Worm (Caenorhabditis elegans) whole organism, L4 larva: ENCODE results near the gene mtl-1.

Source experiments
- D1046.2 ChIP-seq: fragments of 200-800 bp; sonication (Bioruptor generic); IDR thresholded peaks from 2 replicates; pipeline ENCODE4 v1.3.6; 2022; ENCODE audit warnings: missing genetic modification characterization, missing compliant biosample characterization
- F44E2.7 ChIP-seq: fragments of 200-800 bp; sonication (Bioruptor generic); IDR thresholded peaks from 2 replicates; pipeline ENCODE4 v2.1.2; 2022; ENCODE audit warnings: missing genetic modification characterization, missing compliant biosample characterization
- T20F7.1 ChIP-seq: fragments of 200-800 bp; sonication (Bioruptor generic); optimal IDR thresholded peaks from 2 replicates; lab custom pipeline; 2018; ENCODE audit warnings: mild to moderate bottlenecking, missing genetic modification characterization, missing compliant biosample characterization
- T26A8.4 ChIP-seq: fragments of 200-800 bp; sonication (Bioruptor generic); IDR thresholded peaks from 2 replicates; pipeline ENCODE4 v1.3.6; 2022; ENCODE audit warnings: missing genetic modification characterization, missing compliant biosample characterization
- aha-1 ChIP-seq: fragments of 150-350 bp; peaks from one replicate; lab custom pipeline; 2014; ENCODE audit warnings: missing biosample characterization, missing genetic modification characterization
- ceh-82 ChIP-seq: sonication (generic microtip); optimal IDR thresholded peaks from 2 replicates; lab custom pipeline; 2017; ENCODE audit warnings: missing biosample characterization, missing genetic modification characterization
- daf-12 ChIP-seq: fragments of 150-350 bp; optimal IDR thresholded peaks from 2 replicates; lab custom pipeline; 2014; ENCODE audit warnings: missing biosample characterization, missing genetic modification reagents, missing genetic modification characterization
- daf-16 ChIP-seq, 3 experiments: sonication (generic microtip); optimal IDR thresholded peaks; 2 replicates each; lab custom pipeline; 2016 to 2017; ENCODE audit warnings: missing genetic modification characterization in 3 of 3, missing genetic modification reagents in 3 of 3, mild to moderate bottlenecking in 2 of 3, missing compliant biosample characterization in 2 of 3, missing biosample characterization in 1 of 3, moderate library complexity in 1 of 3
- daf-8 ChIP-seq: fragments of 200-800 bp; sonication (Bioruptor generic); IDR thresholded peaks from 2 replicates; pipeline ENCODE4 v1.3.6; 2022; ENCODE audit warnings: missing genetic modification characterization, missing compliant biosample characterization
- dmd-6 ChIP-seq: fragments of 200-800 bp; sonication (Bioruptor generic); IDR thresholded peaks from 2 replicates; pipeline ENCODE4 v1.3.6; 2022; ENCODE audit warnings: missing genetic modification reagents, missing genetic modification characterization, missing compliant biosample characterization
- dmd-8 ChIP-seq: fragments of 200-800 bp; sonication (Bioruptor generic); IDR thresholded peaks from 2 replicates; pipeline ENCODE4 v1.3.6; 2022; ENCODE audit warnings: missing genetic modification characterization, missing compliant biosample characterization
- dpl-1 ChIP-seq: fragments of 150-350 bp; optimal IDR thresholded peaks from 2 replicates; lab custom pipeline; 2014; ENCODE audit warnings: missing biosample characterization, missing genetic modification reagents, missing genetic modification characterization
- duxl-1 ChIP-seq: sonication (generic microtip); optimal IDR thresholded peaks from 2 replicates; lab custom pipeline; 2016; ENCODE audit warnings: mild to moderate bottlenecking, missing genetic modification characterization, moderate library complexity, missing compliant biosample characterization; ENCODE audit not compliant: poor library complexity
- dve-1 ChIP-seq: sonication (generic microtip); optimal IDR thresholded peaks from 2 replicates; lab custom pipeline; 2017; ENCODE audit warnings: antibody characterized with exemption, mild to moderate bottlenecking, missing genetic modification characterization, missing compliant biosample characterization; ENCODE audit not compliant: insufficient read depth
- egl-27 ChIP-seq: sonication (generic microtip); optimal IDR thresholded peaks from 3 replicates; lab custom pipeline; 2017; ENCODE audit warnings: missing biosample characterization, missing genetic modification reagents, missing genetic modification characterization
- fos-1 ChIP-seq: fragments of 150-350 bp; optimal IDR thresholded peaks from 2 replicates; lab custom pipeline; 2014; ENCODE audit warnings: missing biosample characterization, missing genetic modification characterization
- hif-1 ChIP-seq, 2 experiments: sonication (generic microtip); optimal IDR thresholded peaks; 2 replicates each; lab custom pipeline; 2016 to 2017; ENCODE audit warnings: missing compliant biosample characterization in 2 of 2, missing genetic modification characterization in 2 of 2, missing genetic modification reagents in 2 of 2, missing genotype in 2 of 2, mild to moderate bottlenecking in 1 of 2
- hlh-11 ChIP-seq: fragments of 200-800 bp; sonication (Bioruptor generic); optimal IDR thresholded peaks from 2 replicates; lab custom pipeline; 2018; ENCODE audit warnings: mild to moderate bottlenecking, missing genetic modification characterization, missing compliant biosample characterization
- hlh-30 ChIP-seq: sonication (generic microtip); optimal IDR thresholded peaks from 2 replicates; lab custom pipeline; 2017; ENCODE audit warnings: antibody characterized with exemption, mild to moderate bottlenecking, missing genetic modification characterization, missing compliant biosample characterization; ENCODE audit not compliant: insufficient read depth
- lin-13 ChIP-seq: fragments of 150-350 bp; optimal IDR thresholded peaks from 2 replicates; lab custom pipeline; 2014; ENCODE audit warnings: missing biosample characterization, missing genetic modification reagents, missing genetic modification characterization
- lin-15B ChIP-seq: fragments of 150-350 bp; sonication (generic microtip); optimal IDR thresholded peaks from 3 replicates; lab custom pipeline; 2014; ENCODE audit warnings: missing biosample characterization, missing genetic modification characterization
- mdl-1 ChIP-seq, 2 experiments: fragments of 150-350 bp in 1 of 2; sonication (generic microtip) in 1 of 2; optimal IDR thresholded peaks; 2 replicates each; lab custom pipeline; 2014 to 2017; ENCODE audit warnings: missing biosample characterization in 2 of 2, missing genetic modification characterization in 2 of 2
- mdt-29 ChIP-seq: fragments of 200-800 bp; sonication (Bioruptor generic); IDR thresholded peaks from 2 replicates; pipeline ENCODE4 v1.3.6; 2022; ENCODE audit warnings: missing genetic modification reagents, missing genetic modification characterization, missing compliant biosample characterization
- nhr-102 ChIP-seq: sonication (generic microtip); optimal IDR thresholded peaks from 2 replicates; lab custom pipeline; 2016; ENCODE audit warnings: mild to moderate bottlenecking, missing genetic modification characterization, moderate library complexity, missing compliant biosample characterization
- nhr-11 ChIP-seq: fragments of 150-350 bp; optimal IDR thresholded peaks from 2 replicates; lab custom pipeline; 2014; ENCODE audit warnings: missing biosample characterization, missing genetic modification characterization
- nhr-25 ChIP-seq: sonication (generic microtip); optimal IDR thresholded peaks from 2 replicates; lab custom pipeline; 2017; ENCODE audit warnings: missing genetic modification characterization, mild to moderate bottlenecking, missing compliant biosample characterization, antibody characterized with exemption, moderate library complexity, borderline replicate concordance; ENCODE audit not compliant: insufficient read depth
- nhr-28 ChIP-seq: fragments of 150-350 bp; optimal IDR thresholded peaks from 2 replicates; lab custom pipeline; 2014; ENCODE audit warnings: missing biosample characterization, missing genetic modification characterization
- nhr-41 ChIP-seq: fragments of 200-800 bp; sonication (Bioruptor generic); IDR thresholded peaks from 2 replicates; pipeline ENCODE4 v1.3.6; 2022; ENCODE audit warnings: missing genetic modification reagents, missing genetic modification characterization, missing compliant biosample characterization
- pha-4 ChIP-seq, 2 experiments: fragments of 150-350 bp in 1 of 2; fragments of 200-800 bp in 1 of 2; sonication (Bioruptor generic) in 1 of 2; IDR thresholded peaks in 1 of 2; optimal IDR thresholded peaks in 1 of 2; 2 replicates each; pipeline versions ENCODE4 v1.3.6 to Lab custom; 2014 to 2022; ENCODE audit warnings: missing genetic modification characterization in 2 of 2, missing genetic modification reagents in 2 of 2, missing biosample characterization in 1 of 2, missing compliant biosample characterization in 1 of 2
- php-3 ChIP-seq: fragments of 200-800 bp; sonication (Bioruptor generic); IDR thresholded peaks from 2 replicates; pipeline ENCODE4 v1.3.6; 2022; ENCODE audit warnings: missing genetic modification reagents, missing genetic modification characterization, missing compliant biosample characterization
- rbr-2 ChIP-seq: sonication (generic microtip); optimal IDR thresholded peaks from 2 replicates; lab custom pipeline; 2016; ENCODE audit warnings: missing genotype, missing genetic modification characterization, missing compliant biosample characterization
- saeg-2 ChIP-seq: fragments of 200-800 bp; sonication (Bioruptor generic); IDR thresholded peaks from 2 replicates; pipeline ENCODE4 v1.3.6; 2022; ENCODE audit warnings: missing genetic modification reagents, missing genetic modification characterization, missing compliant biosample characterization
- skn-1 ChIP-seq: fragments of 150-350 bp; optimal IDR thresholded peaks from 2 replicates; lab custom pipeline; 2014; ENCODE audit warnings: missing biosample characterization, missing genetic modification characterization
- spr-1 ChIP-seq: sonication (generic microtip); optimal IDR thresholded peaks from 2 replicates; lab custom pipeline; 2016; ENCODE audit warnings: mild to moderate bottlenecking, missing genetic modification characterization, missing compliant biosample characterization
- tag-97 ChIP-seq: fragments of 200-800 bp; sonication (Bioruptor generic); IDR thresholded peaks from 2 replicates; pipeline ENCODE4 v1.3.6; 2022; ENCODE audit warnings: missing genetic modification characterization, missing compliant biosample characterization
- tra-1 ChIP-seq: fragments of 200-800 bp; sonication (Bioruptor generic); IDR thresholded peaks from 2 replicates; pipeline ENCODE4 v1.3.6; 2022; ENCODE audit warnings: missing genetic modification reagents, missing genetic modification characterization, missing compliant biosample characterization
- zfp-2 ChIP-seq: sonication (generic microtip); optimal IDR thresholded peaks from 2 replicates; lab custom pipeline; 2016; ENCODE audit warnings: mild to moderate bottlenecking, missing genetic modification characterization, missing compliant biosample characterization
- zfp-3 ChIP-seq: fragments of 200-800 bp; sonication (Bioruptor generic); conservative IDR thresholded peaks from 2 replicates; pipeline ENCODE4 v1.3.6; 2022; ENCODE audit warnings: missing genetic modification reagents, missing genetic modification characterization, missing compliant biosample characterization
- zip-11 ChIP-seq: fragments of 200-800 bp; sonication (Bioruptor generic); IDR thresholded peaks from 2 replicates; pipeline ENCODE4 v1.3.6; 2022; ENCODE audit warnings: missing genetic modification characterization, missing compliant biosample characterization

The mtl-1 gene

ce11 chrV:6669520-6669919 lies 22.1 kb downstream of the mtl-1 start, which contains the start of gene cest-28:
Gene cest-28, plus strand, starts transcription at chrV:6669820.
- TF ChIP-seq lin-15B (tag; lab: Kevin White, UChicago) (no peak), nhr-41 (no peak), skn-1 (tag; lab: Kevin White, UChicago) (no peak), ceh-82 (tag; lab: Kevin White, UChicago) (no peak), zfp-2 (tag; lab: Kevin White, UChicago) (no peak), egl-27 (tag; lab: Kevin White, UChicago) (no peak), hif-1 (tag; optimal IDR thresholded peaks at IDR 0.05; lab: Kevin White, UChicago) (no peak), hlh-11 (tag; lab: Kevin White, UChicago) (no peak), nhr-25 (tag; lab: Kevin White, UChicago) (no peak), hlh-30 (no peak), daf-12 (tag; lab: Kevin White, UChicago) (no peak), nhr-11 (tag; lab: Kevin White, UChicago) (no peak), rbr-2 (no peak), zfp-3 (no peak), T20F7.1 (GFP tag; lab: Kevin White, UChicago) (no peak), nhr-102 (tag; lab: Kevin White, UChicago) (no peak), lin-13 (GFP tag; lab: Kevin White, UChicago) (no peak), T26A8.4 (no peak), aha-1 (tag; lab: Kevin White, UChicago) (no peak)

- TF ChIP-seq pha-4 (GFP tag; IDR thresholded peaks at IDR 0.05; lab: Robert Waterston, UW): no peak
- TF ChIP-seq pha-4 (tag; optimal IDR thresholded peaks at IDR 0.05; lab: Kevin White, UChicago): no peak
- no peak for TF ChIP-seq mdt-29 (GFP tag; lab: Robert Waterston, UW)
- TF ChIP-seq daf-8: no peak
- no peak for TF ChIP-seq dmd-8 (GFP tag; lab: Robert Waterston, UW)
- no peak for TF ChIP-seq tag-97 (GFP tag; lab: Robert Waterston, UW)
- no peak for TF ChIP-seq hlh-11 (tag; lab: Kevin White, UChicago)
- no peak for TF ChIP-seq mdl-1 (tag; optimal IDR thresholded peaks at IDR 0.05; lab: Kevin White, UChicago)
- TF ChIP-seq spr-1 (tag; lab: Kevin White, UChicago): no peak
- no peak for TF ChIP-seq lin-13 (GFP tag; lab: Kevin White, UChicago)
- no peak for TF ChIP-seq tra-1 (GFP tag; lab: Robert Waterston, UW)
- no peak for TF ChIP-seq zip-11 (GFP tag; lab: Robert Waterston, UW)
- no peak for TF ChIP-seq saeg-2
- TF ChIP-seq hif-1 (tag; optimal IDR thresholded peaks at IDR 0.05; lab: Kevin White, UChicago): no peak
- TF ChIP-seq ceh-82 (tag; lab: Kevin White, UChicago): no peak
- TF ChIP-seq duxl-1 (tag; lab: Kevin White, UChicago): no peak
- no peak for TF ChIP-seq fos-1 (tag; lab: Kevin White, UChicago)
- TF ChIP-seq F44E2.7 (GFP tag; lab: Robert Waterston, UW): no peak
- TF ChIP-seq rbr-2: no peak
- TF ChIP-seq zfp-3: no peak
These were observed 22.9 kb downstream of the mtl-1 start, which contains the start of gene str-180 for ce11 chrV:6668741-6669140. Gene str-180, minus strand, starts transcription at chrV:6668841.

- TF ChIP-seq hif-1 (tag; optimal IDR thresholded peaks at IDR 0.05; lab: Kevin White, UChicago) (peak in 1 of 2 experiments; percentile 84), daf-16 (GFP tag; optimal IDR thresholded peaks at IDR 0.05; lab: Kevin White, UChicago) (no peak), daf-16 (tag; optimal IDR thresholded peaks at IDR 0.05; lab: Kevin White, UChicago) (peak; percentile 74), zfp-3 (no peak), D1046.2 (GFP tag; lab: Robert Waterston, UW) (no peak), dve-1 (tag; lab: Kevin White, UChicago) (peak; percentile 32), nhr-28 (tag; lab: Kevin White, UChicago) (peak; percentile 18), dmd-6 (GFP tag; lab: Robert Waterston, UW) (peak; percentile 73), dpl-1 (GFP tag; lab: Kevin White, UChicago) (no peak), nhr-11 (tag; lab: Kevin White, UChicago) (no peak), aha-1 (tag; lab: Kevin White, UChicago) (peak; percentile 52), php-3 (GFP tag; lab: Robert Waterston, UW) (0 out of 2 replicates have a peak, but pooled peaks have one; percentile 33), hlh-11 (tag; lab: Kevin White, UChicago) (peak; percentile 34)
These were observed 25.1 kb downstream of the mtl-1 start for ce11 chrV:6666557-6666956.
